Fruit fly (Drosophila melanogaster): ENCODE results near the gene CG15208.

DNA sequence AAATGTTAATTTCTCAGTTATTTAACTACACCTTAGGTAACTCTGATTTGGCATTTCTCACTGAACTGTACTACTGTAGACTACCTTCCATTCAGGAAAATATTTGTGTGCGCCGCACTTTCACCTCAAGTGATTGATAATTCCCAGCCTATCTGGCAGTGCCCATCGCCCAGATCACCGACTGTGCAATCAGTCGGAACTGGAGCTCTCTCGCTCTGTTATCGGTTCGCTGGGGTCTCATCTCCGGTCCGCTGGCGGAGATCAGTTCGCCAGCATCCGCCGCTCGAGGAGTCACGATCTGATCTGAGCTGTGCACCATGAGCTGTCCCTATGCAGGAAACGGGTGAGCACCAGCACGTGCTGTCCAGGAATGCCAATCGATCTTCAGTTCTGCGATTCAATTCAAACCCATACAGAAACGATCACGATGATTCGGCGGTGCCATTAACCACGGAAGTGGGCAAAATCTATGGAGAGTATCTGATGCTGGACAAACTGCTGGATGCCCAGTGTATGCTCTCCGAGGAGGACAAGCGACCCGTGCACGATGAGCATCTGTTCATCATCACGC, 24.0 kb downstream of the CG15208 start, which contains the start of gene v:
- TF ChIP-seq CG17806 (tag; optimal IDR thresholded peaks at IDR 0.05) (no peak), EcR (GFP tag; optimal IDR thresholded peaks at IDR 0.05) (no peak), D1 (tag; optimal IDR thresholded peaks at IDR 0.05) (no peak)

Measured in whole organism, pupa.